Comparison of ENCODE assay signal across 5 worm cellular contexts in the genomic region with DNA sequence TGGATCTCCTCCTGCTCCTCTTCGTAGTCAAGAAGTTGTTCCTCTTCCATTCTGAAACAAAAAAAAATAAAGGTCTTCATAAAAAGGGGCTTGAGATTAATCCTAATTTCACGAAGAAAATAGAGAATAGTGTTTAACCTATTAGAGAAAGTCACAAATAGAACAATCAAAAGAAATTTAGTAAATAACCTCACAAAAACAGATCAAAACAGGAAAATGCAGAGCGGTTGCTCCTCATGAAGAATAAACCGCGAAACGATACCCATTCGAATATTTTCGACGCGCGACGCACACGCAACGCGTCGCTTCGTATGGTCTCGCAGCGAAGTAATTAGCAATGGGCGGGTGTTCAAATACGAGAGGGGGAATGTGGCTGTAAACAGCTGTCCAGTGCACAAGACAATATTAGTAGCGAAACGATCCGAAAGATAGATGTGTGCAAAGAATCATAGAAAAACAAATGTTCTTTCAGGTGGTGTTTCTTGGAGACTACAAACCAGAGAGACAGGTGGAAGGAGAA.
TF ChIP-seq lines count a peak whose summit lies in the region.

A gene (minus strand): TSS at position 51 of the 520 bp plus-strand sequence.

TF ChIP-seq in whole organism, L1 larva, 84 proteins besides CTCF, POLR2A, EP300 and RAD21 (continues in another document):
- TF ChIP-seq unc-86 (tag; optimal IDR thresholded peaks at IDR 0.05; lab: Kevin White, UChicago) (peak; percentile 55), ceh-8 (GFP tag; optimal IDR thresholded peaks at IDR 0.05; lab: Kevin White, UChicago) (peak; percentile 40), lin-14 (GFP tag; optimal IDR thresholded peaks at IDR 0.05; lab: Kevin White, UChicago) (peak; percentile 87), nhr-77 (tag; optimal IDR thresholded peaks at IDR 0.05; lab: Kevin White, UChicago) (peak; percentile 69), lin-15B (tag; optimal IDR thresholded peaks at IDR 0.05; lab: Kevin White, UChicago) (peak; percentile 82), nhr-237 (tag; optimal IDR thresholded peaks at IDR 0.05; lab: Kevin White, UChicago) (peak; percentile 72), lin-39 (tag; optimal IDR thresholded peaks at IDR 0.05; lab: Kevin White, UChicago) (peak; percentile 97), fkh-4 (tag; optimal IDR thresholded peaks at IDR 0.05; lab: Kevin White, UChicago; ENCODE audit: borderline replicate concordance) (peak; percentile 18), nhr-19 (GFP tag; conservative IDR thresholded peaks at IDR 0.05; lab: Robert Waterston, UW) (peak; percentile 84), egl-27 (tag; optimal IDR thresholded peaks at IDR 0.05; lab: Kevin White, UChicago) (no peak), nhr-11 (tag; optimal IDR thresholded peaks at IDR 0.05; lab: Kevin White, UChicago) (peak; percentile 57), xbp-1 (tag; optimal IDR thresholded peaks at IDR 0.05; lab: Kevin White, UChicago) (peak; percentile 83), fos-1 (tag; optimal IDR thresholded peaks at IDR 0.05; lab: Kevin White, UChicago) (peak; percentile 25), isw-1 (GFP tag; IDR thresholded peaks at IDR 0.05; lab: Robert Waterston, UW) (peak; percentile 71), hlh-4 (tag; optimal IDR thresholded peaks at IDR 0.05; lab: Kevin White, UChicago) (no peak), unc-98 (GFP tag; IDR thresholded peaks at IDR 0.05; lab: Robert Waterston, UW) (no peak), elt-2 (tag; optimal IDR thresholded peaks at IDR 0.05; lab: Kevin White, UChicago) (peak; percentile 24)

TF ChIP-seq in whole organism, L3 larva, 47 proteins besides CTCF, POLR2A, EP300 and RAD21 (continues in another document):
- TF ChIP-seq nhr-25 (tag; optimal IDR thresholded peaks at IDR 0.05; lab: Kevin White, UChicago), result peak; percentile 86
- TF ChIP-seq pha-4 (tag; optimal IDR thresholded peaks at IDR 0.05; lab: Kevin White, UChicago), result peak; percentile 96
- TF ChIP-seq ama-1 (optimal IDR thresholded peaks at IDR 0.05; lab: Kevin White, UChicago), result peak; percentile 43
- TF ChIP-seq fos-1 (tag; optimal IDR thresholded peaks at IDR 0.05; lab: Kevin White, UChicago), result no peak
- peak; percentile 62 for TF ChIP-seq R02D3.7 (tag; optimal IDR thresholded peaks at IDR 0.05; lab: Kevin White, UChicago)
- no peak for TF ChIP-seq ceh-9 (tag; optimal IDR thresholded peaks at IDR 0.05; lab: Kevin White, UChicago)
- no peak for TF ChIP-seq nhr-76 (tag; optimal IDR thresholded peaks at IDR 0.05; lab: Kevin White, UChicago)
- no peak for TF ChIP-seq unc-62 (GFP tag; optimal IDR thresholded peaks at IDR 0.05; lab: Kevin White, UChicago)
- TF ChIP-seq nhr-12 (tag; optimal IDR thresholded peaks at IDR 0.05; lab: Kevin White, UChicago), result no peak
- no peak for TF ChIP-seq sea-2 (GFP tag; optimal IDR thresholded peaks at IDR 0.05; lab: Kevin White, UChicago)
- TF ChIP-seq nhr-67 (tag; optimal IDR thresholded peaks at IDR 0.05; lab: Kevin White, UChicago), result no peak
- no peak for TF ChIP-seq eor-1 (tag; optimal IDR thresholded peaks at IDR 0.05; lab: Kevin White, UChicago)
- peak; percentile 8 for TF ChIP-seq pqm-1 (tag; optimal IDR thresholded peaks at IDR 0.05; lab: Kevin White, UChicago)
- TF ChIP-seq snpc-4 (tag; optimal IDR thresholded peaks at IDR 0.05; lab: Kevin White, UChicago), result peak; percentile 42
- TF ChIP-seq ceh-82 (tag; optimal IDR thresholded peaks at IDR 0.05; lab: Kevin White, UChicago), result no peak
- no peak for TF ChIP-seq unc-39 (tag; optimal IDR thresholded peaks at IDR 0.05; lab: Kevin White, UChicago)
- TF ChIP-seq nfya-1 (tag; optimal IDR thresholded peaks at IDR 0.05; lab: Kevin White, UChicago; ENCODE audit: insufficient read depth), result peak; percentile 92
- TF ChIP-seq elt-3 (tag; optimal IDR thresholded peaks at IDR 0.05; lab: Kevin White, UChicago), result no peak

TF ChIP-seq in whole organism, early embryonic, 17 proteins besides CTCF, POLR2A, EP300 and RAD21:
- TF ChIP-seq flt-1 (GFP tag; IDR thresholded peaks at IDR 0.05; lab: Robert Waterston, UW) (peak; percentile 46; the same call in 1 of the 2 replicates), pes-1 (GFP tag; IDR thresholded peaks at IDR 0.05; lab: Robert Waterston, UW) (no peak), sea-1 (GFP tag; conservative IDR thresholded peaks at IDR 0.05; lab: Robert Waterston, UW) (no peak), tra-4 (tag; optimal IDR thresholded peaks at IDR 0.05; lab: Kevin White, UChicago) (no peak), hnd-1 (tag; optimal IDR thresholded peaks at IDR 0.05; lab: Kevin White, UChicago) (no peak), ets-7 (tag; optimal IDR thresholded peaks at IDR 0.05; lab: Kevin White, UChicago) (no peak), hmbx-1 (tag; optimal IDR thresholded peaks at IDR 0.05; lab: Kevin White, UChicago) (no peak), tbx-11 (GFP tag; IDR thresholded peaks at IDR 0.05; lab: Robert Waterston, UW) (no peak), ceh-36 (tag; optimal IDR thresholded peaks at IDR 0.05; lab: Kevin White, UChicago) (no peak), hmg-4 (GFP tag; optimal IDR thresholded peaks at IDR 0.05; lab: Kevin White, UChicago) (peak; percentile 28), F13C5.2 (tag; optimal IDR thresholded peaks at IDR 0.05; lab: Kevin White, UChicago) (peak; percentile 75), B0310.2 (tag; optimal IDR thresholded peaks at IDR 0.05; lab: Kevin White, UChicago) (no peak), tbx-37 (GFP tag; conservative IDR thresholded peaks at IDR 0.05; lab: Robert Waterston, UW) (0 out of 2 replicates have a peak, but pooled peaks have one; percentile 41), ceh-13 (GFP tag; optimal IDR thresholded peaks at IDR 0.05; lab: Kevin White, UChicago) (no peak), scrt-1 (GFP tag; IDR thresholded peaks at IDR 0.05; lab: Robert Waterston, UW) (no peak)
TF ChIP-seq in whole organism, early embryonic: peak in this region for 4.

TF ChIP-seq in whole organism, midembryonic, 9 proteins besides CTCF, POLR2A, EP300 and RAD21:
- TF ChIP-seq ztf-29 (GFP tag; IDR thresholded peaks at IDR 0.05; lab: Robert Waterston, UW) (no peak), T22C8.4 (GFP tag; IDR thresholded peaks at IDR 0.05; lab: Robert Waterston, UW) (no peak), klf-2 (GFP tag; conservative IDR thresholded peaks at IDR 0.05; lab: Robert Waterston, UW) (no peak), ztf-23 (GFP tag; IDR thresholded peaks at IDR 0.05; lab: Robert Waterston, UW) (no peak), cog-1 (tag; optimal IDR thresholded peaks at IDR 0.05; lab: Kevin White, UChicago) (peak; percentile 74), med-1 (GFP tag; optimal IDR thresholded peaks at IDR 0.05; lab: Kevin White, UChicago; ENCODE audit: insufficient read depth) (no peak), flt-1 (GFP tag; IDR thresholded peaks at IDR 0.05; lab: Robert Waterston, UW) (no peak; the same call in 1 of the 2 replicates), tab-1 (GFP tag; IDR thresholded peaks at IDR 0.05; lab: Robert Waterston, UW) (0 out of 2 replicates have a peak, but pooled peaks have one; percentile 12), ref-1 (GFP tag; conservative IDR thresholded peaks at IDR 0.05; lab: Robert Waterston, UW) (no peak)
TF ChIP-seq in whole organism, midembryonic: peak in this region for 2.

TF ChIP-seq in whole organism, young adult, 124 proteins besides CTCF, POLR2A, EP300 and RAD21 (continues in another document):
- peak; percentile 2 for TF ChIP-seq tlf-1 (GFP tag; optimal IDR thresholded peaks at IDR 0.05; lab: Kevin White, UChicago)
- no peak for TF ChIP-seq nfya-1 (tag; optimal IDR thresholded peaks at IDR 0.05; lab: Kevin White, UChicago; ENCODE audit: borderline replicate concordance, insufficient read depth)
- no peak for TF ChIP-seq lsy-27 (tag; optimal IDR thresholded peaks at IDR 0.05; lab: Kevin White, UChicago; ENCODE audit: borderline replicate concordance, insufficient read depth)
- no peak for TF ChIP-seq nhr-27 (tag; optimal IDR thresholded peaks at IDR 0.05; lab: Kevin White, UChicago)
- TF ChIP-seq aptf-3 (GFP tag; IDR thresholded peaks at IDR 0.05; lab: Robert Waterston, UW), result no peak
- no peak for TF ChIP-seq F52B5.7 (tag; optimal IDR thresholded peaks at IDR 0.05; lab: Kevin White, UChicago)
- TF ChIP-seq fkh-3 (tag; optimal IDR thresholded peaks at IDR 0.05; lab: Kevin White, UChicago), result no peak
- no peak for TF ChIP-seq nhr-179 (tag; optimal IDR thresholded peaks at IDR 0.05; lab: Kevin White, UChicago)
- TF ChIP-seq egrh-3 (GFP tag; IDR thresholded peaks at IDR 0.05; lab: Robert Waterston, UW), result no peak
- TF ChIP-seq B0019.2 (GFP tag; conservative IDR thresholded peaks at IDR 0.05; lab: Robert Waterston, UW), result no peak
- peak; percentile 61 for TF ChIP-seq madf-10 (tag; optimal IDR thresholded peaks at IDR 0.05; lab: Kevin White, UChicago)
- TF ChIP-seq repo-1 (tag; optimal IDR thresholded peaks at IDR 0.05; lab: Kevin White, UChicago), result no peak
- TF ChIP-seq hrde-1 (tag; optimal IDR thresholded peaks at IDR 0.05; lab: Kevin White, UChicago; ENCODE audit: borderline replicate concordance), result no peak
- TF ChIP-seq somi-1 (GFP tag; optimal IDR thresholded peaks at IDR 0.05; lab: Kevin White, UChicago), result no peak
- TF ChIP-seq dox-1 (GFP tag; IDR thresholded peaks at IDR 0.05; lab: Robert Waterston, UW), result peak; percentile 42; the same call in 1 of the 2 replicates
- TF ChIP-seq T07F8.4 (tag; optimal IDR thresholded peaks at IDR 0.05; lab: Kevin White, UChicago), result no peak
- TF ChIP-seq C17E4.6 (GFP tag; IDR thresholded peaks at IDR 0.05; lab: Robert Waterston, UW), result no peak
- TF ChIP-seq Y79H2A.3 (GFP tag; conservative IDR thresholded peaks at IDR 0.05; lab: Robert Waterston, UW), result no peak
- peak; percentile 92 for TF ChIP-seq lin-54 (GFP tag; optimal IDR thresholded peaks at IDR 0.05; lab: Kevin White, UChicago)
- no peak for TF ChIP-seq rpc-1 (optimal IDR thresholded peaks at IDR 0.05; lab: Kevin White, UChicago)
- no peak for TF ChIP-seq rpc-1 (tag; optimal IDR thresholded peaks at IDR 0.05; lab: Kevin White, UChicago)
- TF ChIP-seq ceh-91 (GFP tag; IDR thresholded peaks at IDR 0.05; lab: Robert Waterston, UW), result peak; percentile 63
- TF ChIP-seq pbrm-1 (GFP tag; IDR thresholded peaks at IDR 0.05; lab: Robert Waterston, UW), result no peak
- TF ChIP-seq bed-1 (GFP tag; IDR thresholded peaks at IDR 0.05; lab: Robert Waterston, UW), result no peak
- 0 out of 2 replicates have a peak, but pooled peaks have one; percentile 46 for TF ChIP-seq Y95B8A.8 (GFP tag; IDR thresholded peaks at IDR 0.05; lab: Robert Waterston, UW)
- TF ChIP-seq rec-8 (tag; optimal IDR thresholded peaks at IDR 0.05; lab: Kevin White, UChicago), result no peak
- TF ChIP-seq F57A8.1 (GFP tag; optimal IDR thresholded peaks at IDR 0.05; lab: Kevin White, UChicago), result no peak
- TF ChIP-seq nfyb-1 (GFP tag; IDR thresholded peaks at IDR 0.05; lab: Robert Waterston, UW), result peak; percentile 49; the same call in 1 of the 2 replicates
- TF ChIP-seq unc-130 (GFP tag; optimal IDR thresholded peaks at IDR 0.05; lab: Kevin White, UChicago), result no peak
- no peak for TF ChIP-seq chd-7 (tag; optimal IDR thresholded peaks at IDR 0.05; lab: Kevin White, UChicago)
- TF ChIP-seq madf-8 (GFP tag; conservative IDR thresholded peaks at IDR 0.05; lab: Robert Waterston, UW), result peak; percentile 68
- 0 out of 2 replicates have a peak, but pooled peaks have one; percentile 27 for TF ChIP-seq K11D2.4 (GFP tag; IDR thresholded peaks at IDR 0.05; lab: Robert Waterston, UW)
